Worm (Caenorhabditis elegans): ENCODE measurements around the gene rhr-1.

DNA sequence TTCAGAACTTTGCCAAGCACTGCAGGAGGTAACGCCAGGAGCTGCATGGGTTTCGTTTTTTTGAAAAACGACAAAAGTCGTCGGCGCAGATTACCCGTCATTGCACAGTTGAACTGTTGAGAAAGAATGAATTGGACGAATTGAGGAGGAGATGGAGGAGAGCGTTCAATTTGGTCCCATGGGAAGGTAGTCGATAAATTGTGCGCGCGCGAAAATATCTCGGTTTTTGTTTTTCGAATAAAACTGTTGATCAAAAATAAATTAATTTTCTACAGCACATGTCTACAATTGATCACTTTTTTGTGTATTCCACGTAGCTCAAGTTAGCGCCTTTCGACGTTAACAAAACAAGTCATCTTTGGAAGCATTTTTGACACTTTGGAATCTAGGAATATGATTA, 8.0 kb upstream of the rhr-1 start, which contains the start of gene F08F3.6:
- no peak for TF ChIP-seq ceh-6 (GFP tag; optimal IDR thresholded peaks at IDR 0.05)
- TF ChIP-seq zip-5 (tag; optimal IDR thresholded peaks at IDR 0.05): no peak
- no peak for TF ChIP-seq pros-1 (tag; optimal IDR thresholded peaks at IDR 0.05)
- TF ChIP-seq pax-1 (tag; optimal IDR thresholded peaks at IDR 0.05): no peak
- no peak for TF ChIP-seq ets-4 (tag; optimal IDR thresholded peaks at IDR 0.05)
- no peak for TF ChIP-seq nhr-11 (tag; optimal IDR thresholded peaks at IDR 0.05)
- TF ChIP-seq ceh-45 (GFP tag; IDR thresholded peaks at IDR 0.05): no peak
- no peak for TF ChIP-seq mec-3 (tag; optimal IDR thresholded peaks at IDR 0.05; ENCODE audit: borderline replicate concordance)
- no peak for TF ChIP-seq che-1 (tag; optimal IDR thresholded peaks at IDR 0.05)
- no peak for TF ChIP-seq unc-55 (GFP tag; optimal IDR thresholded peaks at IDR 0.05)
- no peak for TF ChIP-seq unc-3 (GFP tag; conservative IDR thresholded peaks at IDR 0.05)
- TF ChIP-seq unc-3 (tag; optimal IDR thresholded peaks at IDR 0.05): no peak
- TF ChIP-seq odd-2 (tag; optimal IDR thresholded peaks at IDR 0.05): no peak
- no peak for TF ChIP-seq nfya-1 (tag; optimal IDR thresholded peaks at IDR 0.05)
- no peak for TF ChIP-seq ceh-18 (tag; optimal IDR thresholded peaks at IDR 0.05)
